Worm (Caenorhabditis elegans) whole organism, midembryonic: Measurements from ENCODE around the gene cutl-28.

Experiments
- T22C8.4 ChIP-seq: fragments of 200-800 bp; sonication (Bioruptor generic); IDR thresholded peaks from 2 replicates; pipeline ENCODE4 v1.3.6; 2022; ENCODE audit warnings: missing genetic modification characterization, missing compliant biosample characterization
- cog-1 ChIP-seq: sonication (generic microtip); optimal IDR thresholded peaks from 2 replicates; lab custom pipeline; 2016; ENCODE audit warnings: missing genetic modification characterization, missing compliant biosample characterization
- flt-1 ChIP-seq: fragments of 200-800 bp; sonication (Bioruptor generic); IDR thresholded peaks from 2 replicates; pipeline ENCODE4 v1.3.6; 2022; ENCODE audit warnings: missing genetic modification characterization, missing compliant biosample characterization
- klf-2 ChIP-seq: fragments of 200-800 bp; sonication (Bioruptor generic); conservative IDR thresholded peaks from 2 replicates; pipeline ENCODE4 v1.3.6; 2022; ENCODE audit warnings: missing genetic modification reagents, missing genetic modification characterization, missing compliant biosample characterization
- ref-1 ChIP-seq: fragments of 200-800 bp; sonication (Bioruptor generic); conservative IDR thresholded peaks from 2 replicates; pipeline ENCODE4 v1.3.6; 2022; ENCODE audit warnings: missing genetic modification reagents, missing genetic modification characterization, missing compliant biosample characterization
- ztf-23 ChIP-seq: fragments of 200-800 bp; sonication (Bioruptor generic); IDR thresholded peaks from 2 replicates; pipeline ENCODE4 v1.3.6; 2022; ENCODE audit warnings: missing genetic modification reagents, missing genetic modification characterization, missing compliant biosample characterization

DNA sequence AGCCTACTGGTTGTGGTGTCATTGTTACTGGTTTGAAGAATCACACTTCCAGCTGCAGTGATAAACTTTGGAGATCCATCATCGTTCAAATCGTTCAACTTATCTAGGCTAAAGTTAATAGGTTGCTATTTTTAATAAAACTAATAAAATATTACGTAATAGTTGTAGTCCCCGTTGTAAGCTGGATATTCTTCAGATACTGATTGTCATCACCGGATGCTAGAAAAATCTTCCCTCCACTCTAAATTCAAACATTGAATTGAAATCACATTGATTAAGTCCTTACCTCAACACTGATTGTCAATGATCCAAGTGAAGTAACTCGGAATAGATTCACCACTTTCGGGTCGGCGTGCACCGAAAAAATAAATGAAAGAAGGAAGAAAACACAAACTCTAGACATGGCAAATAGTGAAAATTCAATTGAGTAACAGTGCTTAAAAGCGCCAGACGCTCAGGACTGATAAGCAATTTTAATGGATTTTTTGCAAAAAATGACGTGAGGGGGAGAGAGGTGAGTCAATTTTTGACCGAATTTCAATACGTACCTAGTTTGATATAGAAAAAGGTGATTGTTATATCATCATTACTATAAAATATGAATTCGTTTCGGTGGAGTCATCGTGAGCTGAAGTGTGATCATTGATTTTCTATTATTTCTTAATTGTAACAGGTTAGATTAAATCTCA lies 8.7 kb upstream of the cutl-28 start, which contains the start of the genes K11H12.4 and K11H12.10:
- no peak for TF ChIP-seq flt-1
- TF ChIP-seq cog-1 (tag; lab: Kevin White, UChicago), result no peak
- no peak for TF ChIP-seq T22C8.4 (GFP tag; lab: Robert Waterston, UW)
- no peak for TF ChIP-seq ztf-23 (GFP tag; lab: Robert Waterston, UW)
- TF ChIP-seq klf-2 (GFP tag; lab: Robert Waterston, UW), result no peak
- no peak for TF ChIP-seq ref-1
